Worm (Caenorhabditis elegans) whole organism, L1 larva: ENCODE data around the gene T25B9.11.

ENCODE experiments used
- C04F5.9 ChIP-seq: sonication (generic microtip); optimal IDR thresholded peaks from 2 replicates; lab custom pipeline; 2016; ENCODE audit warnings: missing genetic modification characterization, missing compliant biosample characterization
- C34B4.2 ChIP-seq: sonication (generic microtip); optimal IDR thresholded peaks from 2 replicates; lab custom pipeline; 2017; ENCODE audit warnings: mild to moderate bottlenecking, missing genetic modification characterization, missing compliant biosample characterization
- elt-2 ChIP-seq: sonication (generic microtip); optimal IDR thresholded peaks from 2 replicates; lab custom pipeline; 2016; ENCODE audit warnings: missing genetic modification characterization, mild to moderate bottlenecking, inconsistent platforms, missing compliant biosample characterization, missing genetic modification reagents
- hlh-4 ChIP-seq: sonication (generic microtip); optimal IDR thresholded peaks from 2 replicates; lab custom pipeline; 2016; ENCODE audit warnings: mild to moderate bottlenecking, missing genetic modification characterization, missing compliant biosample characterization
- snpc-4 ChIP-seq: fragments of 150-350 bp; optimal IDR thresholded peaks from 2 replicates; lab custom pipeline; 2014; ENCODE audit warnings: missing biosample characterization, missing genetic modification characterization

DNA sequence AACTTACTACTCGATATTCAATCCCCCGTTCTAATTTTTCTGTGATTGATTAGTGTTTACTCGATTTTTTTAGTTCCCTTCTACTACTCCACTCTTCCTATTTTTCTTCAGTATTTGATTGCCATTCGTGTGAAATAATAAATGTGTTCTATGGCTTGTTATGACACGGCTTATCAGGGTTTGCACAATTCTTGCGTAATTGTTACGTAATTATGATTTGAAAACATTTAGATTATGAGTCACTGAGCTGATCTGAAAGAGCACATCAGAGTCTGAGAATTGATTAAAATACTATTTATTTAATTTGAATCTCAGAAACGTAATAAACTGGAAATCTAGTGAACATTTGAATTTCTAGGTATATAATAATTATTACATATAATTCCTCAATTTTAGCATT lies 13.3 kb downstream of the T25B9.11 start:
- TF ChIP-seq C04F5.9 (tag; lab: Kevin White, UChicago) (no peak), C34B4.2 (tag; lab: Kevin White, UChicago) (no peak), hlh-4 (tag; lab: Kevin White, UChicago) (no peak), snpc-4 (tag; lab: Kevin White, UChicago) (no peak), elt-2 (tag; lab: Kevin White, UChicago) (no peak)
